Worm (Caenorhabditis elegans): ENCODE data around the gene K11D12.12.

Gene K11D12.12

ce11 chrV:5027640-5028039, 24.4 kb upstream of the K11D12.12 start, which contains the start of gene cpt-4 (continued):
- no peak for TF ChIP-seq ces-1 (GFP tag; optimal IDR thresholded peaks at IDR 0.05)
- no peak for TF ChIP-seq unc-39 (tag; optimal IDR thresholded peaks at IDR 0.05)
- no peak for TF ChIP-seq ceh-44 (GFP tag; IDR thresholded peaks at IDR 0.05)
- TF ChIP-seq hif-1 (tag; optimal IDR thresholded peaks at IDR 0.05), result no peak
- no peak for TF ChIP-seq lin-29 (GFP tag; IDR thresholded peaks at IDR 0.05)
- TF ChIP-seq Y48G9A.11 (GFP tag; IDR thresholded peaks at IDR 0.05), result no peak
- no peak for TF ChIP-seq lim-7 (GFP tag; IDR thresholded peaks at IDR 0.05)
- no peak for TF ChIP-seq saeg-2 (GFP tag; IDR thresholded peaks at IDR 0.05)
- peak; percentile 29 for TF ChIP-seq hlh-30 (tag; optimal IDR thresholded peaks at IDR 0.05; ENCODE audit: insufficient read depth)
- no peak for TF ChIP-seq dpl-1 (GFP tag; optimal IDR thresholded peaks at IDR 0.05)
- TF ChIP-seq egl-27 (tag; optimal IDR thresholded peaks at IDR 0.05), result no peak
- no peak for TF ChIP-seq sdz-12 (GFP tag; optimal IDR thresholded peaks at IDR 0.05)
- TF ChIP-seq Y105C5A.15 (GFP tag; IDR thresholded peaks at IDR 0.05), result no peak
- peak; percentile 41; the same call in 1 of the 2 replicates for TF ChIP-seq php-3 (GFP tag; IDR thresholded peaks at IDR 0.05)
- no peak for TF ChIP-seq Y5F2A.4 (GFP tag; optimal IDR thresholded peaks at IDR 0.05)
- TF ChIP-seq lin-38 (GFP tag; IDR thresholded peaks at IDR 0.05), result no peak
- TF ChIP-seq vab-7 (GFP tag; IDR thresholded peaks at IDR 0.05), result no peak
- peak; percentile 83 for TF ChIP-seq pqm-1 (tag; optimal IDR thresholded peaks at IDR 0.05)
- TF ChIP-seq nhr-48 (tag; optimal IDR thresholded peaks at IDR 0.05), result peak; percentile 34
- TF ChIP-seq ceh-20 (GFP tag; IDR thresholded peaks at IDR 0.05), result no peak
- TF ChIP-seq zip-11 (GFP tag; IDR thresholded peaks at IDR 0.05), result no peak
- TF ChIP-seq unc-130 (GFP tag; optimal IDR thresholded peaks at IDR 0.05), result no peak
- no peak for TF ChIP-seq ctbp-1 (GFP tag; IDR thresholded peaks at IDR 0.05)
- TF ChIP-seq nhr-11 (tag; optimal IDR thresholded peaks at IDR 0.05), result no peak
- TF ChIP-seq ceh-62 (tag; optimal IDR thresholded peaks at IDR 0.05), result no peak
- peak; percentile 41 for TF ChIP-seq nhr-102 (tag; optimal IDR thresholded peaks at IDR 0.05)
- TF ChIP-seq lin-1 (GFP tag; IDR thresholded peaks at IDR 0.05), result 0 out of 2 replicates have a peak, but pooled peaks have one; percentile 55
- no peak for TF ChIP-seq F44E2.7 (GFP tag; IDR thresholded peaks at IDR 0.05)
- no peak for TF ChIP-seq snpc-1.2 (GFP tag; IDR thresholded peaks at IDR 0.05)
- TF ChIP-seq ZK337.2 (GFP tag; IDR thresholded peaks at IDR 0.05), result no peak
- TF ChIP-seq mxl-3 (GFP tag; optimal IDR thresholded peaks at IDR 0.05), result peak; percentile 90
- peak in 1 of 2 experiments; percentile 76 for TF ChIP-seq mdl-1 (tag; optimal IDR thresholded peaks at IDR 0.05)
- no peak for TF ChIP-seq ceh-28 (tag; optimal IDR thresholded peaks at IDR 0.05)
- TF ChIP-seq lin-15B (tag; optimal IDR thresholded peaks at IDR 0.05), result no peak
- no peak for TF ChIP-seq daf-19 (GFP tag; conservative IDR thresholded peaks at IDR 0.05)
- TF ChIP-seq nhr-42 (GFP tag; IDR thresholded peaks at IDR 0.05), result no peak
- no peak for TF ChIP-seq F49E8.2 (tag; optimal IDR thresholded peaks at IDR 0.05; ENCODE audit: borderline replicate concordance)
- no peak for TF ChIP-seq ztf-11 (tag; optimal IDR thresholded peaks at IDR 0.05)
- TF ChIP-seq F26F4.8 (GFP tag; conservative IDR thresholded peaks at IDR 0.05), result no peak
- TF ChIP-seq nhr-10 (tag; optimal IDR thresholded peaks at IDR 0.05), result no peak
- TF ChIP-seq madf-9 (GFP tag; conservative IDR thresholded peaks at IDR 0.05), result no peak
- no peak for TF ChIP-seq F37D6.2 (tag; optimal IDR thresholded peaks at IDR 0.05)
- TF ChIP-seq dmd-9 (GFP tag; IDR thresholded peaks at IDR 0.05), result no peak
- TF ChIP-seq tag-97 (GFP tag; IDR thresholded peaks at IDR 0.05), result no peak
- no peak for TF ChIP-seq T20F7.1 (GFP tag; optimal IDR thresholded peaks at IDR 0.05)
- no peak for TF ChIP-seq spr-1 (tag; optimal IDR thresholded peaks at IDR 0.05)
- no peak for TF ChIP-seq jun-1 (tag; optimal IDR thresholded peaks at IDR 0.05)
- no peak for TF ChIP-seq zfp-3 (GFP tag; conservative IDR thresholded peaks at IDR 0.05)
- no peak for TF ChIP-seq rbr-2 (tag; optimal IDR thresholded peaks at IDR 0.05)
- TF ChIP-seq nhr-25 (tag; optimal IDR thresholded peaks at IDR 0.05; ENCODE audit: borderline replicate concordance, insufficient read depth), result no peak
- no peak for TF ChIP-seq ama-1 (optimal IDR thresholded peaks at IDR 0.05)
- TF ChIP-seq F10B5.3 (tag; optimal IDR thresholded peaks at IDR 0.05), result no peak
